Fruit fly (Drosophila melanogaster): ENCODE results near the gene CG7720.

Gene CG7720

DNA sequence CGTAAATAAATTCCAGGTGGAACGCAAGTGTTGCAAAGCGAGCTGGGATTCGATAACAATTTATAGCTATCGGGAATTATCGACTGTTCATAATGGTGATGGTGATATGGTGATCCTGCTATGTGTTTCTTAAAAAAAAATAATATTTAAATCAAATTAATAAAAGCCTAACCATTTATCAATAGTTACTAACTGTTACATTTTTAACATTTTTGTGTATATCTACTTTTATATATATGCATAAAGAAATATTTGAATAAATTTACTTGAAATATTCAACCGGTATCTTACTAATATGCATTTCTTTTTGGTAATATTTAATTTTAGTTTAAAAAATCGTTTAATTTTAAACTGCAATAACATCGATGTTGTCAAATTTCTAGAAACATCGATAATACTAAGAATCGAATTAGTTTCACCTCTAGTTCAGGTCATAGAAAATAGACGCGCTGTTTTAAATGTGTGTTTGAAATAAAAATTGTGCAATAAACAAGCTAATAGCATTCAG, 49.0 kb downstream of the CG7720 start, which contains the start of the genes PGS1 and gwl (continued):
- peak; percentile 73 for TF ChIP-seq cas (GFP tag; IDR thresholded peaks at IDR 0.05)
- 0 out of 2 replicates have a peak, but pooled peaks have one; percentile 43 for TF ChIP-seq sens-2 (GFP tag; IDR thresholded peaks at IDR 0.05)
- peak; percentile 70 for TF ChIP-seq CG10366 (GFP tag; IDR thresholded peaks at IDR 0.05)
- peak in 1 of 2 experiments; percentile 52 for TF ChIP-seq Pdp1 (GFP tag; optimal IDR thresholded peaks at IDR 0.05)
- no peak for TF ChIP-seq tap (tag; optimal IDR thresholded peaks at IDR 0.05)
- TF ChIP-seq twi (tag; optimal IDR thresholded peaks at IDR 0.05): peak; percentile 40
- TF ChIP-seq eyg (GFP tag; optimal IDR thresholded peaks at IDR 0.05): no peak
- TF ChIP-seq mld (GFP tag; IDR thresholded peaks at IDR 0.05; ENCODE audit: partially characterized antibody): no peak
- peak; percentile 84 for TF ChIP-seq CG2120 (GFP tag; optimal IDR thresholded peaks at IDR 0.05)
- no peak; the same call in 1 of the 2 replicates for TF ChIP-seq bbx (GFP tag; IDR thresholded peaks at IDR 0.05; ENCODE audit: partially characterized antibody)
- TF ChIP-seq Side (GFP tag; optimal IDR thresholded peaks at IDR 0.05): no peak
- peak; percentile 46; the same call in 1 of the 2 replicates for TF ChIP-seq amos (GFP tag; IDR thresholded peaks at IDR 0.05; ENCODE audit: partially characterized antibody)
- 0 out of 3 replicates have a peak, but pooled peaks have one; percentile 37 for TF ChIP-seq ci (GFP tag; IDR thresholded peaks at IDR 0.05)
- peak; percentile 85 for TF ChIP-seq CG32772 (GFP tag; IDR thresholded peaks at IDR 0.05)
- TF ChIP-seq CG34224 (GFP tag; IDR thresholded peaks at IDR 0.05; ENCODE audit: partially characterized antibody): 0 out of 3 replicates have a peak, but pooled peaks have one; percentile 42
- peak; percentile 70; the same call in 1 of the 3 replicates for TF ChIP-seq CG7357 (GFP tag; IDR thresholded peaks at IDR 0.05)
- TF ChIP-seq NK7.1 (GFP tag; optimal IDR thresholded peaks at IDR 0.05): no peak
- no peak for TF ChIP-seq Deaf1 (tag; optimal IDR thresholded peaks at IDR 0.05)
- no peak for TF ChIP-seq p53 (GFP tag; optimal IDR thresholded peaks at IDR 0.05)
- TF ChIP-seq D19A (tag; optimal IDR thresholded peaks at IDR 0.05): no peak
- no peak for TF ChIP-seq lilli (GFP tag; optimal IDR thresholded peaks at IDR 0.05)
- no peak for TF ChIP-seq maf-S (GFP tag; optimal IDR thresholded peaks at IDR 0.05)
- TF ChIP-seq esg (GFP tag; conservative IDR thresholded peaks at IDR 0.05): peak; percentile 84
- TF ChIP-seq ewg (GFP tag; optimal IDR thresholded peaks at IDR 0.05): peak; percentile 35
- TF ChIP-seq CG3163 (GFP tag; optimal IDR thresholded peaks at IDR 0.05): no peak
- no peak for TF ChIP-seq CG12071 (GFP tag; optimal IDR thresholded peaks at IDR 0.05)
- peak; percentile 43 for TF ChIP-seq CG3065 (GFP tag; optimal IDR thresholded peaks at IDR 0.05)
- TF ChIP-seq CG30431 (GFP tag; optimal IDR thresholded peaks at IDR 0.05): peak; percentile 2
- TF ChIP-seq yki (optimal IDR thresholded peaks at IDR 0.05): no peak
- TF ChIP-seq CG12769 (tag; optimal IDR thresholded peaks at IDR 0.05): no peak
- TF ChIP-seq CG9797 (GFP tag; optimal IDR thresholded peaks at IDR 0.05): no peak
- TF ChIP-seq ssp (GFP tag; IDR thresholded peaks at IDR 0.05): peak; percentile 70
- TF ChIP-seq CG2202 (tag; optimal IDR thresholded peaks at IDR 0.05): no peak
- peak; percentile 81 for TF ChIP-seq Abd-B (GFP tag; optimal IDR thresholded peaks at IDR 0.05)
- no peak for TF ChIP-seq CG1603 (tag; optimal IDR thresholded peaks at IDR 0.05)
- TF ChIP-seq dati (GFP tag; IDR thresholded peaks at IDR 0.05): no peak
- peak; percentile 77 for TF ChIP-seq E2f2 (GFP tag; IDR thresholded peaks at IDR 0.05)
- TF ChIP-seq Aef1 (GFP tag; IDR thresholded peaks at IDR 0.05): peak; percentile 76
- TF ChIP-seq insv (GFP tag; optimal IDR thresholded peaks at IDR 0.05): no peak
- TF ChIP-seq CG18619 (GFP tag; optimal IDR thresholded peaks at IDR 0.05): peak; percentile 54
- TF ChIP-seq CG8359 (GFP tag; optimal IDR thresholded peaks at IDR 0.05; ENCODE audit: borderline replicate concordance): no peak
- no peak for TF ChIP-seq kni (GFP tag; optimal IDR thresholded peaks at IDR 0.05)
- TF ChIP-seq bsh (GFP tag; optimal IDR thresholded peaks at IDR 0.05): peak in 1 of 2 experiments; percentile 74
- no peak for TF ChIP-seq CG10147 (GFP tag; optimal IDR thresholded peaks at IDR 0.05)
- no peak for TF ChIP-seq chinmo (GFP tag; IDR thresholded peaks at IDR 0.05; ENCODE audit: partially characterized antibody)
- no peak for TF ChIP-seq grn (GFP tag; optimal IDR thresholded peaks at IDR 0.05)
- TF ChIP-seq GATAe (GFP tag; conservative IDR thresholded peaks at IDR 0.05): peak; percentile 58; the same call in 1 of the 2 replicates
- peak; percentile 16 for TF ChIP-seq chn (GFP tag; optimal IDR thresholded peaks at IDR 0.05)
- TF ChIP-seq Med (GFP tag): no peak
- peak; percentile 60 for TF ChIP-seq nerfin-1 (tag; optimal IDR thresholded peaks at IDR 0.05)

Data from whole organism, embryonic.